Worm (Caenorhabditis elegans) whole organism, L4/young adult: ENCODE data around the gene B0244.10.

ENCODE experiments used
- W03F9.2 ChIP-seq: fragments of 150-350 bp; optimal IDR thresholded peaks from 2 replicates; lab custom pipeline; 2014; ENCODE audit warnings: missing biosample characterization, missing genetic modification characterization
- dao-5 ChIP-seq: sonication (generic microtip); optimal IDR thresholded peaks from 2 replicates; lab custom pipeline; 2016; ENCODE audit warnings: missing genotype, missing genetic modification characterization, moderate library complexity, missing compliant biosample characterization
- him-1 ChIP-seq: sonication (generic microtip); optimal IDR thresholded peaks from 2 replicates; lab custom pipeline; 2016; ENCODE audit warnings: missing genotype, missing genetic modification reagents, missing genetic modification characterization, missing compliant biosample characterization

ce11 chrIII:5734328-5734727, 630 bp upstream of the B0244.10 start:
- TF ChIP-seq him-1 (tag; lab: Kevin White, UChicago) (no peak), dao-5 (tag; lab: Kevin White, UChicago) (no peak), W03F9.2 (tag; lab: Kevin White, UChicago) (no peak)
